Worm (Caenorhabditis elegans): ENCODE data around the gene clk-1.

ce11 chrIII:5318610-5319009 lies 40.9 kb downstream of the clk-1 start:
- TF ChIP-seq lir-1 (GFP tag; conservative IDR thresholded peaks at IDR 0.05): no peak
- no peak for TF ChIP-seq hrde-1 (tag; optimal IDR thresholded peaks at IDR 0.05; ENCODE audit: borderline replicate concordance)
- no peak for TF ChIP-seq lin-54 (GFP tag; optimal IDR thresholded peaks at IDR 0.05)
- no peak for TF ChIP-seq die-1 (tag; optimal IDR thresholded peaks at IDR 0.05)
- no peak for TF ChIP-seq madf-6 (GFP tag; IDR thresholded peaks at IDR 0.05)
- no peak for TF ChIP-seq nhr-179 (tag; optimal IDR thresholded peaks at IDR 0.05)
- no peak for TF ChIP-seq F22D6.2 (tag; optimal IDR thresholded peaks at IDR 0.05)
- TF ChIP-seq unc-62 (GFP tag; optimal IDR thresholded peaks at IDR 0.05): no peak
- TF ChIP-seq F49E8.2 (tag; optimal IDR thresholded peaks at IDR 0.05; ENCODE audit: insufficient read depth): no peak

All from whole organism, young adult.